Fruit fly (Drosophila melanogaster) whole organism, wandering third instar larva: ENCODE data around the gene CG10165.

ENCODE experiments used
- Abd-B ChIP-seq: fragments of >200 bp; optimal IDR thresholded peaks from 2 replicates; lab custom pipeline; 2017; ENCODE audit warnings: missing biosample characterization, missing genetic modification characterization
- CG32264 ChIP-seq: fragments of 200-800 bp; sonication (Bioruptor generic); optimal IDR thresholded peaks from 2 replicates; lab custom pipeline; 2016; ENCODE audit warnings: missing biosample characterization, missing genetic modification characterization
- CG9705 ChIP-seq: fragments of 200-800 bp; sonication (Bioruptor generic); optimal IDR thresholded peaks from 2 replicates; lab custom pipeline; 2018; ENCODE audit warnings: missing biosample characterization, mild to moderate bottlenecking, missing genetic modification characterization
- CrebA ChIP-seq: fragments of 200-800 bp; sonication (Bioruptor generic); optimal IDR thresholded peaks from 2 replicates; lab custom pipeline; 2016; ENCODE audit warnings: missing biosample characterization, mild to moderate bottlenecking, missing genetic modification characterization, borderline replicate concordance
- Dfd ChIP-seq: fragments of >200 bp; optimal IDR thresholded peaks from 2 replicates; lab custom pipeline; 2017; ENCODE audit warnings: missing biosample characterization, missing genetic modification characterization
- Dif ChIP-seq: fragments of 200-275, 200-300 bp; sonication (Bioruptor generic); optimal IDR thresholded peaks from 2 replicates; lab custom pipeline; 2018; ENCODE audit warnings: missing biosample characterization, missing genetic modification characterization; ENCODE audit not compliant: partially characterized antibody
- GATAd ChIP-seq: sonication (Bioruptor generic); optimal IDR thresholded peaks from 2 replicates; lab custom pipeline; 2016; ENCODE audit warnings: missing biosample characterization, missing genetic modification characterization
- HLH106 ChIP-seq: fragments of 200-800 bp; optimal IDR thresholded peaks from 3 replicates; lab custom pipeline; 2019; ENCODE audit warnings: missing biosample characterization, mild to moderate bottlenecking, missing genetic modification characterization, moderate library complexity
- Hnf4 ChIP-seq: fragments of 200-800 bp; sonication (Bioruptor generic); optimal IDR thresholded peaks from 2 replicates; lab custom pipeline; 2016; ENCODE audit warnings: missing biosample characterization, mild to moderate bottlenecking, missing genetic modification characterization
- Hr78 ChIP-seq: fragments of >200 bp; optimal IDR thresholded peaks from 2 replicates; lab custom pipeline; 2017; ENCODE audit warnings: missing biosample characterization, missing genetic modification characterization
- Hr83 ChIP-seq: fragments of 200-300 bp; sonication (Bioruptor generic); optimal IDR thresholded peaks from 2 replicates; lab custom pipeline; 2016; ENCODE audit warnings: missing biosample characterization, mild to moderate bottlenecking, missing genetic modification characterization, moderate library complexity; ENCODE audit not compliant: poor library complexity, severe bottlenecking
- Jra ChIP-seq: sonication (Bioruptor generic); optimal IDR thresholded peaks from 2 replicates; lab custom pipeline; 2016; ENCODE audit warnings: missing biosample characterization, missing genetic modification characterization
- Mio ChIP-seq: sonication (Bioruptor generic); optimal IDR thresholded peaks from 2 replicates; lab custom pipeline; 2016; ENCODE audit warnings: missing biosample characterization, missing genetic modification characterization
- Myc ChIP-seq: fragments of >200 bp; optimal IDR thresholded peaks from 2 replicates; lab custom pipeline; 2017
- N ChIP-seq: fragments of >200 bp; optimal IDR thresholded peaks from 2 replicates; lab custom pipeline; 2018; ENCODE audit warnings: missing biosample characterization, missing external identifiers, missing genetic modification characterization
- OdsH ChIP-seq: fragments of 200-800 bp; sonication (Bioruptor generic); optimal IDR thresholded peaks from 2 replicates; lab custom pipeline; 2016; ENCODE audit warnings: missing biosample characterization, mild to moderate bottlenecking, missing genetic modification characterization
- Rel ChIP-seq, 2 experiments: fragments of 200-800 bp; sonication (Bioruptor generic) in 1 of 2; optimal IDR thresholded peaks; 2 replicates in 1 of 2; 3 replicates in 1 of 2; lab custom pipeline; 2016 to 2019; ENCODE audit warnings: mild to moderate bottlenecking in 2 of 2, missing biosample characterization in 2 of 2, missing genetic modification characterization in 2 of 2, moderate library complexity in 1 of 2
- Sp1 ChIP-seq: fragments of 200-800 bp; sonication (Bioruptor generic); optimal IDR thresholded peaks from 3 replicates; lab custom pipeline; 2019; ENCODE audit warnings: missing biosample characterization, mild to moderate bottlenecking, missing genetic modification characterization, moderate library complexity
- Vsx2 ChIP-seq: fragments of 200-300, 225-300 bp; sonication (Bioruptor generic); optimal IDR thresholded peaks from 2 replicates; lab custom pipeline; 2018; ENCODE audit warnings: missing biosample characterization, missing genetic modification characterization; ENCODE audit not compliant: partially characterized antibody
- br ChIP-seq: fragments of 200-800 bp; sonication (Bioruptor generic); optimal IDR thresholded peaks from 2 replicates; lab custom pipeline; 2016; ENCODE audit warnings: missing biosample characterization, missing genetic modification characterization
- brk ChIP-seq: fragments of 200-800 bp; sonication (Bioruptor generic); optimal IDR thresholded peaks from 2 replicates; lab custom pipeline; 2016; ENCODE audit warnings: missing biosample characterization, mild to moderate bottlenecking, missing genetic modification characterization
- dl ChIP-seq, 2 experiments: fragments of 175-275, 200-275 bp in 1 of 2; fragments of 200-275 bp in 1 of 2; sonication (Bioruptor generic); optimal IDR thresholded peaks; lab custom pipeline; 2018; ENCODE audit warnings: mild to moderate bottlenecking in 2 of 2, missing biosample characterization in 2 of 2, missing genetic modification characterization in 2 of 2, moderate library complexity in 2 of 2; ENCODE audit not compliant: partially characterized antibody in 2 of 2, insufficient read depth in 1 of 2
- dmrt93B ChIP-seq: fragments of 200-800 bp; sonication (Bioruptor generic); optimal IDR thresholded peaks from 2 replicates; lab custom pipeline; 2018; ENCODE audit warnings: missing biosample characterization, mild to moderate bottlenecking, missing genetic modification characterization
- dsf ChIP-seq: sonication (Bioruptor generic); optimal IDR thresholded peaks from 2 replicates; lab custom pipeline; 2016; ENCODE audit warnings: missing biosample characterization, missing genetic modification characterization, borderline replicate concordance
- ey ChIP-seq: fragments of 200-800 bp; sonication (Bioruptor generic); optimal IDR thresholded peaks from 2 replicates; lab custom pipeline; 2016; ENCODE audit warnings: missing biosample characterization, missing genetic modification characterization
- foxo ChIP-seq, 2 experiments: fragments of 200-800 bp; sonication (Bioruptor generic); optimal IDR thresholded peaks; 2 replicates in 1 of 2; 3 replicates in 1 of 2; lab custom pipeline; 2016 to 2017; ENCODE audit warnings: missing biosample characterization in 2 of 2, missing genetic modification characterization in 2 of 2
- fru ChIP-seq: fragments of 200-800 bp; sonication (Bioruptor generic); optimal IDR thresholded peaks from 3 replicates; lab custom pipeline; 2016; ENCODE audit warnings: missing biosample characterization, mild to moderate bottlenecking, missing genetic modification characterization
- h ChIP-seq: fragments of 200-800 bp; sonication (Bioruptor generic); optimal IDR thresholded peaks from 3 replicates; lab custom pipeline; 2016; ENCODE audit warnings: missing biosample characterization, mild to moderate bottlenecking, missing genetic modification characterization
- jim ChIP-seq: fragments of 175-275, 200-325 bp; sonication (Bioruptor generic); optimal IDR thresholded peaks from 2 replicates; lab custom pipeline; 2016; ENCODE audit warnings: missing biosample characterization, mild to moderate bottlenecking, missing genetic modification characterization
- lola ChIP-seq: fragments of >200 bp; optimal IDR thresholded peaks from 2 replicates; lab custom pipeline; 2017; ENCODE audit warnings: missing biosample characterization, missing genetic modification characterization
- pan ChIP-seq: fragments of >200 bp; optimal IDR thresholded peaks from 2 replicates; lab custom pipeline; 2017
- psq ChIP-seq: fragments of 200-800 bp; sonication (Bioruptor generic); optimal IDR thresholded peaks from 3 replicates; lab custom pipeline; 2017; ENCODE audit warnings: missing biosample characterization, mild to moderate bottlenecking, missing genetic modification characterization, moderate library complexity
- rgr ChIP-seq: fragments of 200-800 bp; sonication (Bioruptor generic); optimal IDR thresholded peaks from 3 replicates; lab custom pipeline; 2016; ENCODE audit warnings: missing biosample characterization, mild to moderate bottlenecking, missing genetic modification characterization
- sage ChIP-seq: fragments of 200-800 bp; sonication (Bioruptor generic); optimal IDR thresholded peaks from 2 replicates; lab custom pipeline; 2016; ENCODE audit warnings: missing biosample characterization, mild to moderate bottlenecking, missing genetic modification characterization
- sv ChIP-seq: fragments of 200-800 bp; sonication (Bioruptor generic); optimal IDR thresholded peaks from 3 replicates; lab custom pipeline; 2016; ENCODE audit warnings: missing biosample characterization, missing genetic modification characterization
- tai ChIP-seq: sonication (Bioruptor generic); optimal IDR thresholded peaks from 2 replicates; lab custom pipeline; 2016; ENCODE audit warnings: missing biosample characterization, missing genetic modification characterization
- usp ChIP-seq: fragments of >200 bp; optimal IDR thresholded peaks from 2 replicates; lab custom pipeline; 2017; ENCODE audit warnings: missing biosample characterization, missing genetic modification characterization
- woc ChIP-seq: sonication (Bioruptor generic); optimal IDR thresholded peaks from 2 replicates; lab custom pipeline; 2016; ENCODE audit warnings: missing biosample characterization, mild to moderate bottlenecking, missing genetic modification characterization

Gene CG10165

dm6 chr2L:19528308-19528707 is 1.8 kb downstream of the CG10165 start:
- TF ChIP-seq Jra (GFP tag; lab: Kevin White, UChicago) (no peak), woc (GFP tag; lab: Kevin White, UChicago) (peak; percentile 45), CrebA (GFP tag; lab: Kevin White, UChicago) (no peak), Sp1 (GFP tag; lab: Kevin White, UChicago) (peak; percentile 96), rgr (GFP tag; lab: Kevin White, UChicago) (peak; percentile 94), CG32264 (GFP tag; lab: Kevin White, UChicago) (peak; percentile 53), foxo (GFP tag; optimal IDR thresholded peaks at IDR 0.05; lab: Kevin White, UChicago) (peak; percentile 77 to 98), Rel (GFP tag; optimal IDR thresholded peaks at IDR 0.05; lab: Kevin White, UChicago) (peak; percentile 80), Rel (tag; optimal IDR thresholded peaks at IDR 0.05; lab: Kevin White, UChicago) (no peak), usp (GFP tag; lab: Kevin White, UChicago) (no peak), Dif (GFP tag; lab: Kevin White, UChicago) (no peak), HLH106 (tag; lab: Kevin White, UChicago) (peak; percentile 76), dsf (GFP tag; lab: Kevin White, UChicago) (peak; percentile 25), sage (GFP tag; lab: Kevin White, UChicago) (no peak), Mio (peak; percentile 46), GATAd (GFP tag; lab: Kevin White, UChicago) (no peak), Dfd (GFP tag; lab: Kevin White, UChicago) (no peak), pan (lab: Kevin White, UChicago) (no peak), brk (GFP tag; lab: Kevin White, UChicago) (no peak), CG9705 (no peak), dmrt93B (GFP tag; lab: Kevin White, UChicago) (peak; percentile 30), psq (peak; percentile 90), N (GFP tag; lab: Kevin White, UChicago) (no peak), ey (GFP tag; lab: Kevin White, UChicago) (peak; percentile 96), Hr78 (GFP tag; lab: Kevin White, UChicago) (no peak), Myc (no peak), br (peak; percentile 93), Hr83 (peak; percentile 21), Abd-B (GFP tag; lab: Kevin White, UChicago) (no peak), Vsx2 (GFP tag; lab: Kevin White, UChicago) (no peak), jim (GFP tag; lab: Kevin White, UChicago) (no peak), h (GFP tag; lab: Kevin White, UChicago) (peak; percentile 95), lola (GFP tag; lab: Kevin White, UChicago) (no peak), tai (no peak), fru (GFP tag; lab: Kevin White, UChicago) (peak; percentile 98), sv (GFP tag; lab: Kevin White, UChicago) (peak; percentile 95), dl (GFP tag; optimal IDR thresholded peaks at IDR 0.05; lab: Kevin White, UChicago; ENCODE audit: insufficient read depth in 1 of 2, partially characterized antibody in 2 of 2) (no peak), OdsH (GFP tag; lab: Kevin White, UChicago) (peak; percentile 94), Hnf4 (GFP tag; lab: Kevin White, UChicago) (no peak)

dm6 chr2L:19526844-19527243 is 3.3 kb downstream of the CG10165 start:
- TF ChIP-seq Rel (GFP tag; optimal IDR thresholded peaks at IDR 0.05; lab: Kevin White, UChicago): no peak
- no peak for TF ChIP-seq Rel (tag; optimal IDR thresholded peaks at IDR 0.05; lab: Kevin White, UChicago)
- TF ChIP-seq, all 38 proteins: peak for 0

dm6 chr2L:19526316-19526715 is 3.8 kb downstream of the CG10165 start, which contains the start of the genes Dpm1 and CG10137:
Dpm1 (minus strand) TSS chr2L:19526368.
CG10137 (plus strand) TSS chr2L:19526686.
- no peak for TF ChIP-seq HLH106 (tag; lab: Kevin White, UChicago)
- TF ChIP-seq Vsx2 (GFP tag; lab: Kevin White, UChicago): no peak
- peak; percentile 25 for TF ChIP-seq h (GFP tag; lab: Kevin White, UChicago)
- no peak for TF ChIP-seq N (GFP tag; lab: Kevin White, UChicago)
- peak; percentile 30 for TF ChIP-seq sage (GFP tag; lab: Kevin White, UChicago)
- TF ChIP-seq lola (GFP tag; lab: Kevin White, UChicago): no peak
- peak; percentile 51 for TF ChIP-seq Myc
- no peak for TF ChIP-seq Jra (GFP tag; lab: Kevin White, UChicago)
- no peak for TF ChIP-seq tai
- TF ChIP-seq rgr (GFP tag; lab: Kevin White, UChicago): peak; percentile 19
- TF ChIP-seq OdsH (GFP tag; lab: Kevin White, UChicago): no peak
- TF ChIP-seq, all 38 proteins: peak for 4
